Worm (Caenorhabditis elegans): ENCODE results near the gene C32C4.16.

C32C4.16 gene

DNA sequence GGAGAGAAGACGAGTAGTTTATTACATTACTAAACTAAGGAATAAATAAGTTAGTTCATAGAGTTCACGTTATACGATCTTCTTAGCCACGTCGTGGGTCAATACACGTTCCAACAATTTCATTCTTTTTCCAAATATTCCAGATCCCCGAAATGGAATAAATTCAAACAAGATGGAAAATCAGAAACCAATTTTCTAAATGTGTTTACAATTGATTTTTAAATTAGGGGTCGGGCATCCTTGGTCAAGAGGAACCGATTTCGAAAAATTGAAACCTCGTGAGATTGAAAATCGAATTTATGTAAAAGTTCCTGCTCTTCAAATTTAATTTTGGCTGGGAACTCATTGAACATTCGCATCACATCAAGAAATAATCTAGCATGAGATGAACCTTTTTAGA lies 37.4 kb downstream of the C32C4.16 start:
- TF ChIP-seq T22C8.4 (GFP tag; IDR thresholded peaks at IDR 0.05) (no peak), med-1 (GFP tag; optimal IDR thresholded peaks at IDR 0.05; ENCODE audit: insufficient read depth) (no peak), ztf-29 (GFP tag; IDR thresholded peaks at IDR 0.05) (no peak), ztf-23 (GFP tag; IDR thresholded peaks at IDR 0.05) (no peak), flt-1 (GFP tag; IDR thresholded peaks at IDR 0.05) (no peak), klf-2 (GFP tag; conservative IDR thresholded peaks at IDR 0.05) (no peak)

- TF ChIP-seq ztf-29 (GFP tag; IDR thresholded peaks at IDR 0.05): no peak
- TF ChIP-seq med-1 (GFP tag; optimal IDR thresholded peaks at IDR 0.05; ENCODE audit: insufficient read depth): no peak
- TF ChIP-seq cog-1 (tag; optimal IDR thresholded peaks at IDR 0.05): no peak
- no peak for TF ChIP-seq ref-1 (GFP tag; conservative IDR thresholded peaks at IDR 0.05)
- TF ChIP-seq tab-1 (GFP tag; IDR thresholded peaks at IDR 0.05): no peak
- no peak for TF ChIP-seq ztf-23 (GFP tag; IDR thresholded peaks at IDR 0.05)
- no peak for TF ChIP-seq T22C8.4 (GFP tag; IDR thresholded peaks at IDR 0.05)
- TF ChIP-seq klf-2 (GFP tag; conservative IDR thresholded peaks at IDR 0.05): no peak
These were observed 40.2 kb downstream of the C32C4.16 start, which contains the start of gene F29F11.20 for ce11 chrV:10687601-10688000. Gene F29F11.20 (plus strand): TSS chrV:10687901.

- no peak for TF ChIP-seq med-1 (GFP tag; optimal IDR thresholded peaks at IDR 0.05; ENCODE audit: insufficient read depth)
- no peak for TF ChIP-seq cog-1 (tag; optimal IDR thresholded peaks at IDR 0.05)
- no peak for TF ChIP-seq klf-2 (GFP tag; conservative IDR thresholded peaks at IDR 0.05)
- no peak for TF ChIP-seq tab-1 (GFP tag; IDR thresholded peaks at IDR 0.05)
- TF ChIP-seq ref-1 (GFP tag; conservative IDR thresholded peaks at IDR 0.05): no peak
- TF ChIP-seq flt-1 (GFP tag; IDR thresholded peaks at IDR 0.05): no peak
- TF ChIP-seq ztf-29 (GFP tag; IDR thresholded peaks at IDR 0.05): no peak
- no peak for TF ChIP-seq ztf-23 (GFP tag; IDR thresholded peaks at IDR 0.05)
- no peak for TF ChIP-seq T22C8.4 (GFP tag; IDR thresholded peaks at IDR 0.05)
These were observed 44.0 kb downstream of the C32C4.16 start for ce11 chrV:10691313-10691712.

ce11 chrV:10693749-10694148 lies 46.4 kb downstream of the C32C4.16 start:
- TF ChIP-seq flt-1 (GFP tag; IDR thresholded peaks at IDR 0.05) (no peak), tab-1 (GFP tag; IDR thresholded peaks at IDR 0.05) (no peak), ztf-23 (GFP tag; IDR thresholded peaks at IDR 0.05) (no peak), cog-1 (tag; optimal IDR thresholded peaks at IDR 0.05) (no peak), T22C8.4 (GFP tag; IDR thresholded peaks at IDR 0.05) (no peak), med-1 (GFP tag; optimal IDR thresholded peaks at IDR 0.05; ENCODE audit: insufficient read depth) (no peak), ztf-29 (GFP tag; IDR thresholded peaks at IDR 0.05) (no peak), ref-1 (GFP tag; conservative IDR thresholded peaks at IDR 0.05) (no peak), klf-2 (GFP tag; conservative IDR thresholded peaks at IDR 0.05) (no peak)

ce11 chrV:10695181-10695580 lies 47.8 kb downstream of the C32C4.16 start, which contains the start of gene C05A2.4:
Gene C05A2.4 (plus strand): TSS chrV:10695481.
- TF ChIP-seq T22C8.4 (GFP tag; IDR thresholded peaks at IDR 0.05): no peak
- TF ChIP-seq cog-1 (tag; optimal IDR thresholded peaks at IDR 0.05): no peak
- no peak for TF ChIP-seq ref-1 (GFP tag; conservative IDR thresholded peaks at IDR 0.05)
- TF ChIP-seq med-1 (GFP tag; optimal IDR thresholded peaks at IDR 0.05; ENCODE audit: insufficient read depth): no peak
- TF ChIP-seq flt-1 (GFP tag; IDR thresholded peaks at IDR 0.05): no peak
- TF ChIP-seq klf-2 (GFP tag; conservative IDR thresholded peaks at IDR 0.05): no peak
- no peak for TF ChIP-seq ztf-29 (GFP tag; IDR thresholded peaks at IDR 0.05)

All from whole organism, midembryonic.